Fruit fly (Drosophila melanogaster) whole organism, wandering third instar larva: ENCODE results near the gene Acp26Ab.

Experiments used
- Dif ChIP-seq: fragments of 200-275, 200-300 bp; sonication (Bioruptor generic); optimal IDR thresholded peaks from 2 replicates; lab custom pipeline; 2018; ENCODE audit warnings: missing biosample characterization, missing genetic modification characterization; ENCODE audit not compliant: partially characterized antibody
- GATAd ChIP-seq: sonication (Bioruptor generic); optimal IDR thresholded peaks from 2 replicates; lab custom pipeline; 2016; ENCODE audit warnings: missing biosample characterization, missing genetic modification characterization
- Mio ChIP-seq: sonication (Bioruptor generic); optimal IDR thresholded peaks from 2 replicates; lab custom pipeline; 2016; ENCODE audit warnings: missing biosample characterization, missing genetic modification characterization
- OdsH ChIP-seq: fragments of 200-800 bp; sonication (Bioruptor generic); optimal IDR thresholded peaks from 2 replicates; lab custom pipeline; 2016; ENCODE audit warnings: missing biosample characterization, mild to moderate bottlenecking, missing genetic modification characterization
- brk ChIP-seq: fragments of 200-800 bp; sonication (Bioruptor generic); optimal IDR thresholded peaks from 2 replicates; lab custom pipeline; 2016; ENCODE audit warnings: missing biosample characterization, mild to moderate bottlenecking, missing genetic modification characterization
- dl ChIP-seq, 2 experiments: fragments of 175-275, 200-275 bp in 1 of 2; fragments of 200-275 bp in 1 of 2; sonication (Bioruptor generic); optimal IDR thresholded peaks; lab custom pipeline; 2018; ENCODE audit warnings: mild to moderate bottlenecking in 2 of 2, missing biosample characterization in 2 of 2, missing genetic modification characterization in 2 of 2, moderate library complexity in 2 of 2; ENCODE audit not compliant: partially characterized antibody in 2 of 2, insufficient read depth in 1 of 2
- fru ChIP-seq: fragments of 200-800 bp; sonication (Bioruptor generic); optimal IDR thresholded peaks from 3 replicates; lab custom pipeline; 2016; ENCODE audit warnings: missing biosample characterization, mild to moderate bottlenecking, missing genetic modification characterization
- h ChIP-seq: fragments of 200-800 bp; sonication (Bioruptor generic); optimal IDR thresholded peaks from 3 replicates; lab custom pipeline; 2016; ENCODE audit warnings: missing biosample characterization, mild to moderate bottlenecking, missing genetic modification characterization
- psq ChIP-seq: fragments of 200-800 bp; sonication (Bioruptor generic); optimal IDR thresholded peaks from 3 replicates; lab custom pipeline; 2017; ENCODE audit warnings: missing biosample characterization, mild to moderate bottlenecking, missing genetic modification characterization, moderate library complexity
- tai ChIP-seq: sonication (Bioruptor generic); optimal IDR thresholded peaks from 2 replicates; lab custom pipeline; 2016; ENCODE audit warnings: missing biosample characterization, missing genetic modification characterization

DNA sequence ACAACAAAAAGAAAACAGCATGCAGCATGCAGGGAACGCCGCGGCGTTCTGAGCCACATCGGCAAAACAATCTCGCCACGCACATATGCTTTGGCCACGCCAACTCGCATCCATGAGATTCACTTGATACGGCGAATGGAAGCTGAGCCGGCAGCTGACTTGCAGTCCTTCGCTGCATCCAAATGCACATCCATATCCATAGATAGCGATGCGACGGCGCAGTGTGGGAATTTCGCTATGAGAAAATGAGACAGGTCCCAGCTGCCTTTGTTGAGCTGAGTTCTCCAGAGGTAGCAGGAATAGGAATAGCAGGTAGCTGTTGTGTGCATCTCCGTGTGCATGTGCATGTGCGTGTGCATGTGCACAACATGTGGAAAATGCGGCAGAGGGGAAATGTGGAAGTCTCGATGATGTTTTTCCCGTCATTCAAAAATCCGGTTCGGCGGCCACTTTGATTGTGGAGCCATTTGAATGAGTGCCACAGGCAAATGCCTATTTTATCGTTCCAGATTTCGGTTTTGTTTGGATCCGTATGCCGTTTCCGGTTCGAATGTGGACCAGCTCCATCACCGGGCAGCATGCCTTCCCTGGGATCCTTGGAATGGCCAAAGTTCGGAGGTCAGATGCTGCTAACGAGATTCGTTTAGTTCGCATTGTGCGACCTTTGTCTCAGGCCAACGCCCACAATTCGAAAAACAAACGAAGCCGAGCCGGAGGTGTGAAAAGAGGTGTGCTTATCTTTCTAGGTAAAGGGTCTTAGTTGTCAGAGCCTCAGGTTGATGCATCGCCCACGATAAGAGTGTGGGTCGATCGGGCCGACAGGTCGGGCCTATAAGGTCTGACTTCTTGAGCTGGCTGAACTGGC, 21.6 kb downstream of the Acp26Ab start:
- TF ChIP-seq brk (no peak), h (no peak), psq (GFP tag; lab: Kevin White, UChicago) (no peak), tai (GFP tag; lab: Kevin White, UChicago) (no peak), dl (GFP tag; optimal IDR thresholded peaks at IDR 0.05; lab: Kevin White, UChicago; ENCODE audit: insufficient read depth in 1 of 2, partially characterized antibody in 2 of 2) (no peak), GATAd (GFP tag; lab: Kevin White, UChicago) (no peak), OdsH (GFP tag; lab: Kevin White, UChicago) (no peak), fru (GFP tag; lab: Kevin White, UChicago) (no peak), Dif (no peak), Mio (GFP tag; lab: Kevin White, UChicago) (no peak)
